Fruit fly (Drosophila melanogaster): Measurements from ENCODE around the gene E5.

Gene E5

dm6 chr3R:13921806-13922515 lies 47.2 kb upstream of the E5 start (continued):
- peak; percentile 44 for TF ChIP-seq fd96Cb (tag; optimal IDR thresholded peaks at IDR 0.05)
- no peak for TF ChIP-seq CG34376 (GFP tag; optimal IDR thresholded peaks at IDR 0.05)
- TF ChIP-seq sens (GFP tag) = peak; percentile 81
- no peak for TF ChIP-seq Antp (GFP tag; optimal IDR thresholded peaks at IDR 0.05)
- TF ChIP-seq HLHmδ (GFP tag; optimal IDR thresholded peaks at IDR 0.05) = no peak
- 0 out of 3 replicates have a peak, but pooled peaks have one; percentile 27 for TF ChIP-seq CG2889 (GFP tag; IDR thresholded peaks at IDR 0.05)
- TF ChIP-seq z (GFP tag; IDR thresholded peaks at IDR 0.05) = no peak
- TF ChIP-seq bsh (GFP tag; optimal IDR thresholded peaks at IDR 0.05) = peak; percentile 40 to 50
- TF ChIP-seq trem (tag; optimal IDR thresholded peaks at IDR 0.05) = peak; percentile 22
- no peak for TF ChIP-seq CG11093 (GFP tag; IDR thresholded peaks at IDR 0.05)
- 0 out of 3 replicates have a peak, but pooled peaks have one; percentile 22 for TF ChIP-seq HLH4C (GFP tag; IDR thresholded peaks at IDR 0.05; ENCODE audit: partially characterized antibody)
- TF ChIP-seq CG34422 (GFP tag; IDR thresholded peaks at IDR 0.05) = peak; percentile 68; the same call in 2 of the 3 replicates
- TF ChIP-seq seq (GFP tag; IDR thresholded peaks at IDR 0.05) = no peak
- TF ChIP-seq HLH3B (GFP tag; IDR thresholded peaks at IDR 0.05) = peak; percentile 60
- no peak for TF ChIP-seq CG9609 (GFP tag; optimal IDR thresholded peaks at IDR 0.05)
- no peak for TF ChIP-seq CG2202 (tag; optimal IDR thresholded peaks at IDR 0.05)
- TF ChIP-seq Abd-B (GFP tag; optimal IDR thresholded peaks at IDR 0.05) = no peak
- TF ChIP-seq bigmax (GFP tag; optimal IDR thresholded peaks at IDR 0.05) = no peak
- TF ChIP-seq CG14965 (GFP tag; optimal IDR thresholded peaks at IDR 0.05; ENCODE audit: borderline replicate concordance) = no peak
- TF ChIP-seq esg (GFP tag; conservative IDR thresholded peaks at IDR 0.05) = no peak; the same call in 1 of the 2 replicates
- no peak for TF ChIP-seq Ssrp (tag; optimal IDR thresholded peaks at IDR 0.05)
- no peak for TF ChIP-seq CG15073 (GFP tag; optimal IDR thresholded peaks at IDR 0.05)
- no peak for TF ChIP-seq CG7745 (tag; optimal IDR thresholded peaks at IDR 0.05)
- TF ChIP-seq Atf6 (GFP tag; IDR thresholded peaks at IDR 0.05) = no peak
- no peak for TF ChIP-seq Dp (GFP tag; optimal IDR thresholded peaks at IDR 0.05)
- TF ChIP-seq CHES-1-like (GFP tag; optimal IDR thresholded peaks at IDR 0.05) = no peak
- TF ChIP-seq CG17186 (GFP tag; optimal IDR thresholded peaks at IDR 0.05) = no peak
- TF ChIP-seq ttk (GFP tag; IDR thresholded peaks at IDR 0.05) = peak; percentile 47
- peak in 1 of 3 experiments; percentile 19 for TF ChIP-seq lola (GFP tag; optimal IDR thresholded peaks at IDR 0.05)
- no peak for TF ChIP-seq Lim3 (GFP tag; IDR thresholded peaks at IDR 0.05)
- peak; percentile 36 for TF ChIP-seq D19A (tag; optimal IDR thresholded peaks at IDR 0.05)
- TF ChIP-seq Gsc (GFP tag; IDR thresholded peaks at IDR 0.05) = peak; percentile 37; the same call in 1 of the 2 replicates
- no peak for TF ChIP-seq dan (GFP tag; IDR thresholded peaks at IDR 0.05)
- no peak for TF ChIP-seq CG5180 (GFP tag; optimal IDR thresholded peaks at IDR 0.05)
- TF ChIP-seq CG13287 (GFP tag; IDR thresholded peaks at IDR 0.05; ENCODE audit: partially characterized antibody) = peak; percentile 39; the same call in 1 of the 2 replicates
- no peak for TF ChIP-seq psq (GFP tag; optimal IDR thresholded peaks at IDR 0.05)
- TF ChIP-seq az2 (GFP tag; optimal IDR thresholded peaks at IDR 0.05) = peak; percentile 18
- no peak for TF ChIP-seq mld (GFP tag; IDR thresholded peaks at IDR 0.05; ENCODE audit: partially characterized antibody)
- TF ChIP-seq CG16863 (GFP tag; optimal IDR thresholded peaks at IDR 0.05) = no peak
- no peak for TF ChIP-seq CG1647 (GFP tag; optimal IDR thresholded peaks at IDR 0.05)
- TF ChIP-seq CG31388 (GFP tag; optimal IDR thresholded peaks at IDR 0.05) = no peak
- no peak for TF ChIP-seq shn (GFP tag; optimal IDR thresholded peaks at IDR 0.05)
- 0 out of 4 replicates have a peak, but pooled peaks have one; percentile 7 for TF ChIP-seq Gug (GFP tag; IDR thresholded peaks at IDR 0.05)
- TF ChIP-seq sc (optimal IDR thresholded peaks at IDR 0.05) = no peak
- TF ChIP-seq sc (GFP tag; optimal IDR thresholded peaks at IDR 0.05) = no peak
- no peak for TF ChIP-seq Camta (GFP tag; optimal IDR thresholded peaks at IDR 0.05)
- no peak for TF ChIP-seq Chrac-16 (GFP tag; optimal IDR thresholded peaks at IDR 0.05)
- no peak for TF ChIP-seq sima (GFP tag; optimal IDR thresholded peaks at IDR 0.05)
- TF ChIP-seq pzg (GFP tag; optimal IDR thresholded peaks at IDR 0.05) = no peak
- no peak for TF ChIP-seq B-H1 (GFP tag; IDR thresholded peaks at IDR 0.05)

Measured in whole organism, embryonic.